Fruit fly (Drosophila melanogaster) whole organism, embryonic: ENCODE measurements around the gene RpL8.

Experiments used
- Antp ChIP-seq: fragments of 200-800 bp; sonication (Bioruptor generic); optimal IDR thresholded peaks from 3 replicates; lab custom pipeline; 2016; ENCODE audit warnings: missing biosample characterization, missing genetic modification characterization
- B-H1 ChIP-seq: fragments of 200-800 bp; sonication (Bioruptor generic); IDR thresholded peaks from 3 replicates; pipeline ENCODE4 v1.3.6; 2022; ENCODE audit warnings: missing biosample characterization, missing genetic modification characterization
- CG10654 ChIP-seq: fragments of 200-800 bp; sonication (Bioruptor generic); optimal IDR thresholded peaks from 2 replicates; lab custom pipeline; 2016; ENCODE audit warnings: missing biosample characterization, missing genetic modification characterization
- CG10959 ChIP-seq: fragments of 200-800 bp; sonication (Bioruptor generic); IDR thresholded peaks from 2 replicates; pipeline ENCODE4 v1.3.6; 2022; ENCODE audit warnings: missing biosample characterization, missing genetic modification characterization
- CG11456 ChIP-seq: fragments of 200-800 bp; sonication (Bioruptor generic); IDR thresholded peaks from 3 replicates; pipeline ENCODE4 v1.3.6; 2022; ENCODE audit warnings: missing biosample characterization, missing genetic modification characterization
- CG12219 ChIP-seq: fragments of 200-800 bp; sonication (Bioruptor generic); optimal IDR thresholded peaks from 3 replicates; lab custom pipeline; 2018; ENCODE audit warnings: missing biosample characterization, mild to moderate bottlenecking, missing genetic modification characterization
- CG12299 ChIP-seq: fragments of 200-800 bp; sonication (Bioruptor generic); optimal IDR thresholded peaks from 2 replicates; lab custom pipeline; 2018; ENCODE audit warnings: missing biosample characterization, mild to moderate bottlenecking, missing genetic modification characterization
- CG14860 ChIP-seq: fragments of 200-800 bp; sonication (Bioruptor generic); IDR thresholded peaks from 3 replicates; pipeline ENCODE4 v1.3.6; 2022; ENCODE audit warnings: missing biosample characterization, missing genetic modification characterization; ENCODE audit not compliant: partially characterized antibody
- CG16779 ChIP-seq: fragments of 200-800 bp; sonication (Bioruptor generic); IDR thresholded peaks from 2 replicates; pipeline ENCODE4 v1.3.6; 2022; ENCODE audit warnings: missing biosample characterization, missing genetic modification characterization
- CG17612 ChIP-seq: fragments of 200-800 bp; sonication (Bioruptor generic); IDR thresholded peaks from 2 replicates; pipeline ENCODE4 v1.3.6; 2022; ENCODE audit warnings: missing biosample characterization, missing genetic modification characterization
- CG1792 ChIP-seq: fragments of 200-800 bp; sonication (Bioruptor generic); optimal IDR thresholded peaks from 2 replicates; lab custom pipeline; 2016; ENCODE audit warnings: missing biosample characterization, missing genetic modification characterization
- CG1832 ChIP-seq: fragments of 200-800 bp; sonication (Bioruptor generic); optimal IDR thresholded peaks from 2 replicates; lab custom pipeline; 2017; ENCODE audit warnings: missing biosample characterization, mild to moderate bottlenecking, missing genetic modification characterization, inconsistent platforms
- CG2199 ChIP-seq: fragments of 200-800 bp; sonication (Bioruptor generic); IDR thresholded peaks from 3 replicates; pipeline ENCODE4 v1.3.6; 2022; ENCODE audit warnings: missing biosample characterization, missing genetic modification characterization
- CG3407 ChIP-seq: fragments of 200-800 bp; sonication (Bioruptor generic); optimal IDR thresholded peaks from 2 replicates; lab custom pipeline; 2018; ENCODE audit warnings: missing biosample characterization, mild to moderate bottlenecking, missing genetic modification characterization
- CG4360 ChIP-seq: fragments of 200-800 bp; sonication (Bioruptor generic); IDR thresholded peaks from 2 replicates; pipeline ENCODE4 v1.3.6; 2022; ENCODE audit warnings: missing biosample characterization, missing genetic modification characterization
- CG4820 ChIP-seq: fragments of 200-800 bp; sonication (Bioruptor generic); optimal IDR thresholded peaks from 3 replicates; lab custom pipeline; 2016; ENCODE audit warnings: missing biosample characterization, missing genetic modification characterization
- CG6175 ChIP-seq: fragments of 200-800 bp; sonication (Bioruptor generic); IDR thresholded peaks from 3 replicates; pipeline ENCODE4 v1.3.6; 2022; ENCODE audit warnings: missing biosample characterization, missing genetic modification characterization
- CG6854 ChIP-seq: fragments of 200-800 bp; sonication (Bioruptor generic); optimal IDR thresholded peaks from 3 replicates; lab custom pipeline; 2017; ENCODE audit warnings: missing biosample characterization, mild to moderate bottlenecking, missing genetic modification characterization
- CG7987 ChIP-seq: fragments of 200-800 bp; sonication (Bioruptor generic); optimal IDR thresholded peaks from 2 replicates; lab custom pipeline; 2018; ENCODE audit warnings: missing biosample characterization, mild to moderate bottlenecking, missing genetic modification characterization, moderate library complexity
- CG8281 ChIP-seq: fragments of 200-800 bp; sonication (Bioruptor generic); optimal IDR thresholded peaks from 2 replicates; lab custom pipeline; 2018; ENCODE audit warnings: missing biosample characterization, mild to moderate bottlenecking, missing genetic modification characterization, moderate library complexity
- CG9727 ChIP-seq: fragments of 200-800 bp; sonication (Bioruptor generic); optimal IDR thresholded peaks from 3 replicates; lab custom pipeline; 2017; ENCODE audit warnings: missing biosample characterization, mild to moderate bottlenecking, missing genetic modification characterization
- CrebB ChIP-seq: fragments of 200-800 bp; sonication (Bioruptor generic); optimal IDR thresholded peaks from 3 replicates; lab custom pipeline; 2018; ENCODE audit warnings: missing biosample characterization, mild to moderate bottlenecking, missing genetic modification characterization
- Deaf1 ChIP-seq: fragments of 200-800 bp; optimal IDR thresholded peaks from 3 replicates; lab custom pipeline; 2019; ENCODE audit warnings: missing biosample characterization, mild to moderate bottlenecking, missing genetic modification characterization, moderate library complexity
- Dip2 ChIP-seq: fragments of 200-800 bp; sonication (Bioruptor generic); IDR thresholded peaks from 2 replicates; pipeline ENCODE4 v1.3.6; 2022; ENCODE audit warnings: missing biosample characterization, missing genetic modification characterization
- Dip3 ChIP-seq: fragments of 200-800 bp; sonication (Bioruptor generic); optimal IDR thresholded peaks from 3 replicates; lab custom pipeline; 2016; ENCODE audit warnings: missing biosample characterization, missing genetic modification characterization
- GATAe ChIP-seq: fragments of 200-800 bp; sonication (Bioruptor generic); conservative IDR thresholded peaks from 2 replicates; pipeline ENCODE4 v1.3.6; 2022; ENCODE audit warnings: missing biosample characterization, missing genetic modification characterization
- Hmx ChIP-seq: fragments of 200-800 bp; sonication (Bioruptor generic); optimal IDR thresholded peaks from 2 replicates; lab custom pipeline; 2016; ENCODE audit warnings: missing biosample characterization, missing genetic modification characterization
- Hr39 ChIP-seq: fragments of >200 bp; optimal IDR thresholded peaks from 2 replicates; lab custom pipeline; 2017
- Kr ChIP-seq: fragments of 200-800 bp; sonication (Bioruptor generic); optimal IDR thresholded peaks from 2 replicates; lab custom pipeline; 2017; ENCODE audit warnings: missing biosample characterization, mild to moderate bottlenecking, missing genetic modification characterization
- Med ChIP-seq: fragments of 200-800 bp; sonication (Bioruptor generic); peaks from one replicate; lab custom pipeline; 2016; ENCODE audit warnings: missing biosample characterization, missing genetic modification characterization, mild to moderate bottlenecking, inconsistent platforms, moderate library complexity
- Mrtf ChIP-seq: fragments of 200-800 bp; sonication (Bioruptor generic); IDR thresholded peaks from 3 replicates; pipeline ENCODE4 v1.3.6; 2022; ENCODE audit warnings: missing biosample characterization, missing genetic modification characterization
- Nf-YA ChIP-seq: fragments of 200-800 bp; sonication (Bioruptor generic); IDR thresholded peaks from 2 replicates; pipeline ENCODE4 v1.3.6; 2022; ENCODE audit warnings: missing biosample characterization, missing genetic modification characterization
- Optix ChIP-seq: fragments of 200-800 bp; sonication (Bioruptor generic); IDR thresholded peaks from 3 replicates; pipeline ENCODE4 v1.3.6; 2022; ENCODE audit warnings: missing biosample characterization, missing genetic modification characterization
- Six4 ChIP-seq: fragments of 200-800 bp; sonication (Bioruptor generic); optimal IDR thresholded peaks from 2 replicates; lab custom pipeline; 2016; ENCODE audit warnings: missing biosample characterization, missing genetic modification characterization
- Sox100B ChIP-seq: fragments of 200-800 bp; sonication (Bioruptor generic); optimal IDR thresholded peaks from 3 replicates; lab custom pipeline; 2018; ENCODE audit warnings: missing biosample characterization, mild to moderate bottlenecking, missing genetic modification characterization
- Trl ChIP-seq, 3 experiments: fragments of >200 bp in 2 of 3; fragments of 200-800 bp in 1 of 3; sonication (Bioruptor generic) in 1 of 3; optimal IDR thresholded peaks; 2 replicates in 1 of 3; 3 replicates in 2 of 3; lab custom pipeline; 2016 to 2017; ENCODE audit warnings: missing biosample characterization in 1 of 3, missing genetic modification characterization in 1 of 3
- ash1 ChIP-seq: fragments of 200-800 bp; sonication (Bioruptor generic); optimal IDR thresholded peaks from 2 replicates; lab custom pipeline; 2018; ENCODE audit warnings: missing biosample characterization, mild to moderate bottlenecking, missing genetic modification characterization
- bbx ChIP-seq: fragments of 200-800 bp; sonication (Bioruptor generic); IDR thresholded peaks from 2 replicates; pipeline ENCODE4 v1.3.6; 2022; ENCODE audit warnings: missing biosample characterization, missing genetic modification characterization; ENCODE audit not compliant: partially characterized antibody
- corto ChIP-seq: fragments of 200-800 bp; sonication (Bioruptor generic); optimal IDR thresholded peaks from 2 replicates; lab custom pipeline; 2016; ENCODE audit warnings: missing biosample characterization, mild to moderate bottlenecking, missing genetic modification characterization, moderate library complexity
- dmrt11E ChIP-seq: fragments of 200-800 bp; sonication (Bioruptor generic); optimal IDR thresholded peaks from 3 replicates; lab custom pipeline; 2018; ENCODE audit warnings: missing biosample characterization, mild to moderate bottlenecking, missing genetic modification characterization, moderate library complexity
- ems ChIP-seq: fragments of 200-800 bp; sonication (Bioruptor generic); optimal IDR thresholded peaks from 3 replicates; lab custom pipeline; 2016; ENCODE audit warnings: missing biosample characterization, missing genetic modification characterization
- ftz-f1 ChIP-seq: fragments of 200-800 bp; sonication (Bioruptor generic); optimal IDR thresholded peaks from 2 replicates; lab custom pipeline; 2016; ENCODE audit warnings: missing biosample characterization, missing genetic modification characterization
- klu ChIP-seq: fragments of 200-800 bp; sonication (Bioruptor generic); IDR thresholded peaks from 2 replicates; pipeline ENCODE4 v1.3.6; 2022; ENCODE audit warnings: missing biosample characterization, missing genetic modification characterization
- shn ChIP-seq: fragments of 200-800 bp; sonication (Bioruptor generic); optimal IDR thresholded peaks from 3 replicates; lab custom pipeline; 2016; ENCODE audit warnings: missing biosample characterization, missing genetic modification characterization
- sna ChIP-seq: fragments of 200-800 bp; sonication (Bioruptor generic); IDR thresholded peaks from 2 replicates; pipeline ENCODE4 v1.3.6; 2022; ENCODE audit warnings: missing biosample characterization, missing genetic modification characterization; ENCODE audit not compliant: partially characterized antibody
- stc ChIP-seq: fragments of 200-800 bp; sonication (Bioruptor generic); IDR thresholded peaks from 2 replicates; pipeline ENCODE4 v1.3.6; 2022; ENCODE audit warnings: missing biosample characterization, missing genetic modification characterization
- tll ChIP-seq, 2 experiments: fragments of 200-800 bp in 1 of 2; fragments of >200 bp in 1 of 2; sonication (Bioruptor generic) in 1 of 2; optimal IDR thresholded peaks; 2 replicates each; lab custom pipeline; 2017 to 2019; ENCODE audit warnings: missing biosample characterization in 2 of 2, missing genetic modification characterization in 2 of 2, mild to moderate bottlenecking in 1 of 2, moderate library complexity in 1 of 2
- tx ChIP-seq: fragments of 200-800 bp; sonication (Bioruptor generic); optimal IDR thresholded peaks from 2 replicates; lab custom pipeline; 2016; ENCODE audit warnings: missing biosample characterization, missing genetic modification characterization

RpL8 gene

dm6 chr3L:2634929-2635799 lies 47.9 kb downstream of the RpL8 start (continued):
- TF ChIP-seq tll (GFP tag; optimal IDR thresholded peaks at IDR 0.05; lab: Kevin White, UChicago) (no peak), CG14860 (GFP tag; lab: Robert Waterston, UW) (peak; percentile 83), CG11456 (GFP tag; lab: Robert Waterston, UW) (peak; percentile 89), Deaf1 (tag; lab: Kevin White, UChicago) (peak; percentile 27), CG17612 (GFP tag; lab: Robert Waterston, UW) (0 out of 2 replicates have a peak, but pooled peaks have one; percentile 48), Hmx (no peak), dmrt11E (tag; lab: Kevin White, UChicago) (peak; percentile 65), CG4360 (GFP tag; lab: Robert Waterston, UW) (peak; percentile 44; the same call in 1 of the 2 replicates), CG7987 (peak; percentile 91), CG6854 (GFP tag; lab: Kevin White, UChicago) (peak; percentile 85), klu (GFP tag; lab: Robert Waterston, UW) (no peak), Antp (peak; percentile 79), ftz-f1 (GFP tag; lab: Kevin White, UChicago) (peak; percentile 79), CG12299 (peak; percentile 67), ems (GFP tag; lab: Kevin White, UChicago) (peak; percentile 74), CG16779 (GFP tag; lab: Robert Waterston, UW) (peak; percentile 74), Kr (GFP tag; lab: Kevin White, UChicago) (peak; percentile 51), CG8281 (tag; lab: Kevin White, UChicago) (peak; percentile 50), CG1832 (peak; percentile 42), Dip3 (peak; percentile 70), sna (peak; percentile 41; the same call in 1 of the 2 replicates), Six4 (GFP tag; lab: Kevin White, UChicago) (peak; percentile 69), bbx (GFP tag; lab: Robert Waterston, UW) (peak; percentile 76), B-H1 (peak; percentile 58; the same call in 2 of the 3 replicates), Hr39 (lab: Kevin White, UChicago) (no peak), shn (GFP tag; lab: Kevin White, UChicago) (peak; percentile 68), Dip2 (no peak), tx (GFP tag; lab: Kevin White, UChicago) (peak; percentile 55), ash1 (GFP tag; lab: Kevin White, UChicago) (peak; percentile 90), Med (GFP tag; lab: Kevin White, UChicago) (peak; percentile 98), CG10959 (GFP tag; lab: Robert Waterston, UW) (0 out of 2 replicates have a peak, but pooled peaks have one; percentile 14), CG9727 (GFP tag; lab: Kevin White, UChicago) (peak; percentile 93), CrebB (tag; lab: Kevin White, UChicago) (peak; percentile 84), Trl (optimal IDR thresholded peaks at IDR 0.05; lab: Kevin White, UChicago) (peak in 1 of 2 experiments; percentile 32), Trl (GFP tag; optimal IDR thresholded peaks at IDR 0.05; lab: Kevin White, UChicago) (peak; percentile 91), corto (GFP tag; lab: Kevin White, UChicago) (peak; percentile 82), CG3407 (GFP tag; lab: Kevin White, UChicago) (peak; percentile 82), stc (GFP tag; lab: Robert Waterston, UW) (peak; percentile 77), CG4820 (GFP tag; lab: Kevin White, UChicago) (peak; percentile 40), CG6175 (GFP tag; lab: Robert Waterston, UW) (peak; percentile 64; the same call in 2 of the 3 replicates), GATAe (GFP tag; lab: Robert Waterston, UW) (no peak), CG12219 (GFP tag; lab: Kevin White, UChicago) (peak; percentile 84), CG1792 (GFP tag; lab: Kevin White, UChicago) (peak; percentile 53), Nf-YA (GFP tag; lab: Robert Waterston, UW) (peak; percentile 19; the same call in 1 of the 2 replicates), Mrtf (no peak), CG2199 (GFP tag; lab: Robert Waterston, UW) (peak; percentile 65; the same call in 1 of the 3 replicates), Sox100B (GFP tag; lab: Kevin White, UChicago) (peak; percentile 86), Optix (GFP tag; lab: Robert Waterston, UW) (peak; percentile 67; the same call in 2 of the 3 replicates), CG10654 (peak; percentile 68)
